Worm (Caenorhabditis elegans) whole organism, L4 larva: ENCODE measurements around the gene F28C6.9.

ENCODE experiments used
- Y48G9A.11 ChIP-seq: fragments of 200-800 bp; sonication (Bioruptor generic); IDR thresholded peaks from 2 replicates; pipeline ENCODE4 v1.3.6; 2022; ENCODE audit warnings: missing genetic modification reagents, missing genetic modification characterization, missing compliant biosample characterization
- aha-1 ChIP-seq: fragments of 150-350 bp; peaks from one replicate; lab custom pipeline; 2014; ENCODE audit warnings: missing biosample characterization, missing genetic modification characterization
- ama-1 ChIP-seq: fragments of 150-350 bp; optimal IDR thresholded peaks from 2 replicates; lab custom pipeline; 2014; ENCODE audit warnings: inconsistent platforms, mixed read lengths
- arid-1 ChIP-seq: fragments of 200-800 bp; sonication (Bioruptor generic); conservative IDR thresholded peaks from 2 replicates; pipeline ENCODE4 v1.3.6; 2022; ENCODE audit warnings: missing genetic modification reagents, missing genetic modification characterization, missing compliant biosample characterization
- ceh-28 ChIP-seq: fragments of 150-350 bp; optimal IDR thresholded peaks from 2 replicates; lab custom pipeline; 2014; ENCODE audit warnings: missing biosample characterization, missing genetic modification reagents, missing genetic modification characterization
- dpl-1 ChIP-seq: fragments of 150-350 bp; optimal IDR thresholded peaks from 2 replicates; lab custom pipeline; 2014; ENCODE audit warnings: missing biosample characterization, missing genetic modification reagents, missing genetic modification characterization
- egl-27 ChIP-seq: sonication (generic microtip); optimal IDR thresholded peaks from 3 replicates; lab custom pipeline; 2017; ENCODE audit warnings: missing biosample characterization, missing genetic modification reagents, missing genetic modification characterization
- fkh-10 ChIP-seq: fragments of 150-350 bp; optimal IDR thresholded peaks from 2 replicates; lab custom pipeline; 2014; ENCODE audit warnings: missing biosample characterization, missing genetic modification reagents, missing genetic modification characterization
- hif-1 ChIP-seq, 2 experiments: sonication (generic microtip); optimal IDR thresholded peaks; 2 replicates each; lab custom pipeline; 2016 to 2017; ENCODE audit warnings: missing compliant biosample characterization in 2 of 2, missing genetic modification characterization in 2 of 2, missing genetic modification reagents in 2 of 2, missing genotype in 2 of 2, mild to moderate bottlenecking in 1 of 2
- mdl-1 ChIP-seq, 2 experiments: fragments of 150-350 bp in 1 of 2; sonication (generic microtip) in 1 of 2; optimal IDR thresholded peaks; 2 replicates each; lab custom pipeline; 2014 to 2017; ENCODE audit warnings: missing biosample characterization in 2 of 2, missing genetic modification characterization in 2 of 2
- nhr-10 ChIP-seq: fragments of 150-350 bp; optimal IDR thresholded peaks from 2 replicates; lab custom pipeline; 2014; ENCODE audit warnings: missing biosample characterization, missing genetic modification characterization
- nhr-11 ChIP-seq: fragments of 150-350 bp; optimal IDR thresholded peaks from 2 replicates; lab custom pipeline; 2014; ENCODE audit warnings: missing biosample characterization, missing genetic modification characterization
- ztf-11 ChIP-seq: fragments of 150-350 bp; optimal IDR thresholded peaks from 2 replicates; lab custom pipeline; 2014; ENCODE audit warnings: missing biosample characterization, missing genetic modification characterization

DNA sequence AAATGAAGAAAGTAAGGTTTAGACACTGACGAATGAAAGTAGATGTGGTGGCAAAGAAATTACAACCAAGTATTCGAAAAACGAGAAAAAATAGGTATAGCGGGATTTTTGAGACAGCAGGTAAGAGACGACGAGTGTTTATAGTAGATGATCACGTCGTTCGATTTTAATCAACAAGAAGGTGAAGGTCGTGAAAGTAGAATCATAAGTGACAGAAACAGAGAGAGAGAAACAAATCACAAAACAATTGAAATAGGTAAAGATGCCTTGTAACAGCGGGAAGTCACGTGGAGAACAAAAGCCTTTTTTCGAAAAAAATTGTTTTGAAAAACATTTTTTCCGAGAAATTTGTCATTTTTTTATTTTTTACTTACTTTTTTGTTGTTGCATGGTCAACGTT is 20.1 kb upstream of the F28C6.9 start, which contains the start of gene T22C8.6:
- no peak for TF ChIP-seq hif-1 (tag; optimal IDR thresholded peaks at IDR 0.05; lab: Kevin White, UChicago)
- no peak for TF ChIP-seq nhr-11 (tag; lab: Kevin White, UChicago)
- no peak for TF ChIP-seq ztf-11 (tag; lab: Kevin White, UChicago)
- TF ChIP-seq dpl-1 (GFP tag; lab: Kevin White, UChicago), result no peak
- no peak for TF ChIP-seq nhr-10
- TF ChIP-seq fkh-10 (GFP tag; lab: Kevin White, UChicago), result no peak
- TF ChIP-seq egl-27 (tag; lab: Kevin White, UChicago), result no peak
- TF ChIP-seq arid-1 (GFP tag; lab: Robert Waterston, UW), result no peak
- TF ChIP-seq ama-1, result no peak
- no peak for TF ChIP-seq aha-1 (tag; lab: Kevin White, UChicago)
- TF ChIP-seq ceh-28 (tag; lab: Kevin White, UChicago), result no peak
- no peak for TF ChIP-seq Y48G9A.11 (GFP tag; lab: Robert Waterston, UW)
- TF ChIP-seq mdl-1 (tag; optimal IDR thresholded peaks at IDR 0.05; lab: Kevin White, UChicago), result no peak
